Fruit fly (Drosophila melanogaster): Measurements from ENCODE around the gene bun.
A peak's percentile ranks its signal among the peaks of the same experiment; 100 is the strongest.

Gene bun

dm6 chr2L:12427487-12428101, 118.8 kb downstream of the bun start, which contains the start of the genes CG5446 and Trm1:
CG5446 (minus strand) TSS chr2L:12427709.
Trm1 (plus strand) TSS chr2L:12428028.
- TF ChIP-seq EcR (GFP tag; optimal IDR thresholded peaks at IDR 0.05) (no peak), CG12605 (GFP tag; IDR thresholded peaks at IDR 0.05) (no peak), fd96Ca (GFP tag; IDR thresholded peaks at IDR 0.05) (no peak), CG4496 (GFP tag; IDR thresholded peaks at IDR 0.05) (no peak), CG9948 (tag; optimal IDR thresholded peaks at IDR 0.05) (peak; percentile 64), CG14655 (GFP tag; optimal IDR thresholded peaks at IDR 0.05) (no peak), CG32121 (GFP tag; IDR thresholded peaks at IDR 0.05) (peak; percentile 54; the same call in 1 of the 2 replicates), gl (tag; optimal IDR thresholded peaks at IDR 0.05) (no peak), Pif1B (GFP tag; optimal IDR thresholded peaks at IDR 0.05) (peak; percentile 46), rn (GFP tag; IDR thresholded peaks at IDR 0.05) (no peak), Snoo (tag; optimal IDR thresholded peaks at IDR 0.05) (peak; percentile 55), CG15710 (tag; optimal IDR thresholded peaks at IDR 0.05) (peak; percentile 66), CG17806 (tag; optimal IDR thresholded peaks at IDR 0.05) (peak; percentile 54), CG10348 (GFP tag; IDR thresholded peaks at IDR 0.05) (no peak), CG8301 (tag; optimal IDR thresholded peaks at IDR 0.05) (peak; percentile 36), CG34367 (tag; optimal IDR thresholded peaks at IDR 0.05) (peak; percentile 27), CG13204 (GFP tag; optimal IDR thresholded peaks at IDR 0.05) (no peak), Pif1A (GFP tag; optimal IDR thresholded peaks at IDR 0.05) (peak; percentile 44), Ets98B (GFP tag; IDR thresholded peaks at IDR 0.05) (peak; percentile 58), CG8159 (tag; optimal IDR thresholded peaks at IDR 0.05) (peak; percentile 75), D1 (tag; optimal IDR thresholded peaks at IDR 0.05) (no peak)

- TF ChIP-seq CG15710 (tag; optimal IDR thresholded peaks at IDR 0.05) (peak; percentile 9), Snoo (tag; optimal IDR thresholded peaks at IDR 0.05) (peak; percentile 42), CG17806 (tag; optimal IDR thresholded peaks at IDR 0.05) (no peak)
These were observed 121.9 kb downstream of the bun start, which contains the start of gene Fam92 for dm6 chr2L:12424555-12424954. Fam92 (plus strand) TSS chr2L:12424904.

DNA sequence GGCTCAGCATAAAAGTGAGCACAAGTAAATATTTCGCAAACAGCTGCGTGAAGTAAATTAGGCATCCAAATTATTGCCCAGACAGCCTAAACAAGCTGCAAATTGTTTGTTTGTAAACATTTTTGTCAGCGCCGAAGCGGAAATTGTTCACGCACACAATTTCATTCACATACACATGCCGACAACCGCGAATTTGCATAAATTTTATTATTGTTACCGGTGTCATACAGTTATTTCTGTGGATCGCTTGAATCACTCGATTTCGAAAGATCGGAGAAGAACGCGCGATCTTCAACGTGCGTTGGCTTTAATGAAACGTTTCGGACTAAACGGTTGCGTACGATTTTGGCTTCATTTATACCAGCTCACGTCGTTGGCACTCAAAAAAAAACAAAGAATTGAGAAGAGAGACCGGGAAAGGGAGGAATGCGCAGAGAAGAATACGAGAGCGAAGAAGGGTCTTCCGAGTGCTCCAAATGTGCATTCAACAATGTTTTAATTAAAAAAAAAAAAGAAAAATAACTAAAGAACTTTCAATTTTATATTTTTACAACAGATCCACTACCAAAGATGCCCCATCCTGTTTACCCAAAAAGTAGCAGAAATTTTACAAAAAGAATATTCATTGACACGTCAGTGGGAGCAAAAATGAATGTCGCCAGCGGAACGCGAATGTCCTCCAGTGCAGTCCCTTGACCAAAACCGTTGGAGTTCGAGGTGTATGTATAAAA, 123.1 kb downstream of the bun start, which contains the start of gene vir-1:
Gene vir-1 (minus strand): TSS at position 334 of the 731 bp plus-strand sequence.
- TF ChIP-seq fd96Ca (GFP tag; IDR thresholded peaks at IDR 0.05): no peak
- no peak for TF ChIP-seq Ets98B (GFP tag; IDR thresholded peaks at IDR 0.05)
- TF ChIP-seq CG4496 (GFP tag; IDR thresholded peaks at IDR 0.05): 0 out of 3 replicates have a peak, but pooled peaks have one; percentile 32
- peak; percentile 3 for TF ChIP-seq Pif1A (GFP tag; optimal IDR thresholded peaks at IDR 0.05)
- no peak for TF ChIP-seq CG12605 (GFP tag; IDR thresholded peaks at IDR 0.05)
- no peak for TF ChIP-seq CG13204 (GFP tag; optimal IDR thresholded peaks at IDR 0.05)
- TF ChIP-seq EcR (GFP tag; optimal IDR thresholded peaks at IDR 0.05): no peak
- TF ChIP-seq CG8301 (tag; optimal IDR thresholded peaks at IDR 0.05): no peak

dm6 chr2L:12421793-12422691, 124.4 kb downstream of the bun start:
- TF ChIP-seq CG14655 (GFP tag; optimal IDR thresholded peaks at IDR 0.05): peak; percentile 2
- no peak for TF ChIP-seq CG12605 (GFP tag; IDR thresholded peaks at IDR 0.05)
- TF ChIP-seq Ets98B (GFP tag; IDR thresholded peaks at IDR 0.05): peak; percentile 33; the same call in 1 of the 2 replicates
- no peak for TF ChIP-seq gl (tag; optimal IDR thresholded peaks at IDR 0.05)
- TF ChIP-seq CG10348 (GFP tag; IDR thresholded peaks at IDR 0.05): no peak
- TF ChIP-seq CG34367 (tag; optimal IDR thresholded peaks at IDR 0.05): no peak
- no peak for TF ChIP-seq Pif1B (GFP tag; optimal IDR thresholded peaks at IDR 0.05)

DNA sequence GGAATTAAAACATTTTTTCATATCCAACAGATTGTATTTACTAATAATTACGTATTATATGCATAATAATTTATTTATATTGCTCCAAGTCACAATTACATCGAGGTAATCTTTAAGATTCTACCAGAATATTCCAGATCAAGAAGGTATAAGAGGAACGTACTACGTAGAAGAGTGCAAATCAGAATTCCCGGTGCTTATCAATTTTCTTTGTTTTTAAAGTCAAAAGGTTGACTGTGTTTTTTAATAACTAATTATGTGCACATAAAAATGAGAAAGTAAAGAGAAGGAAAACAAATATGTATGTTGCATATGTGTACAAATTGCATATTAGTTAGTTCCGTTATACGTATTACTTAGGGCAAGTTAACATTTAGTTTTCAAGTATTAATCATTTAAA, 125.2 kb downstream of the bun start:
- TF ChIP-seq CG13204 (GFP tag; optimal IDR thresholded peaks at IDR 0.05) (no peak), Ets98B (GFP tag; IDR thresholded peaks at IDR 0.05) (no peak), CG8301 (tag; optimal IDR thresholded peaks at IDR 0.05) (no peak)

DNA sequence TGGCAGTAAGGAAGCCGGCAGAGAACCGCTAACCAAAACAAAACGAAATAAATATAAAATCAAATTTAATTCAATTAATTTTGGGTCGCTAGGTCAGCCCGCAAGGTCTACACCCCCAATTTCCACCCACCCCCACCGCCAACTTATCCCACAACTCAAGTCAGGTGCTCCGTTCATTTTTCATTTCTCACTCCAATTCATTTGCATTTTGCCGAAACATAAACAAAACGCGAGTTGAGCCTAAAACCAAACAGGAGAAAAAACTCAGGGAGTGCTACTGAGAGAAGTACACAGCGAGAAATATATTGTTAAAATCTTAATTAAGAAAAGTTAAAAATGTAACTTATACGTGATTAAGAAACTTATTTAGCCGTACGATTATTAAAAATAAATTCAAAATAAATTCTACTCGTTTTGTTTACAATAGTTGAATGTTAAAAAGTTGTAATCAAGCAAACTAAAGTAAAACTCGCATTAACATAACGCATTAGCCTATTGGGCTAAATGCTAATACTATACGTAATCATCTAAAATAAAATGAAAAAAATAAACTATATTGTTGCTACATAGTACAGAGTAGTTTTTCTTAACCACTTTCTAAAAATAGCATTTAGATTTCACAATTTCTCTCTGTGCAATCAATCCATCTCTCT, 130.8 kb downstream of the bun start:
- TF ChIP-seq Snoo (tag; optimal IDR thresholded peaks at IDR 0.05) (peak; percentile 15), CG8159 (tag; optimal IDR thresholded peaks at IDR 0.05) (peak; percentile 19), CG10348 (GFP tag; IDR thresholded peaks at IDR 0.05) (no peak)
